Worm (Caenorhabditis elegans) whole organism, early embryonic: ENCODE measurements around the gene ehbp-1.

Experiments
- B0310.2 ChIP-seq: sonication (generic microtip); optimal IDR thresholded peaks from 2 replicates; lab custom pipeline; 2016; ENCODE audit warnings: mild to moderate bottlenecking, missing genetic modification characterization, missing compliant biosample characterization
- ceh-13 ChIP-seq: fragments of 200-800 bp; sonication (Bioruptor generic); optimal IDR thresholded peaks from 2 replicates; lab custom pipeline; 2018; ENCODE audit warnings: mild to moderate bottlenecking, missing genetic modification characterization, missing compliant biosample characterization

DNA sequence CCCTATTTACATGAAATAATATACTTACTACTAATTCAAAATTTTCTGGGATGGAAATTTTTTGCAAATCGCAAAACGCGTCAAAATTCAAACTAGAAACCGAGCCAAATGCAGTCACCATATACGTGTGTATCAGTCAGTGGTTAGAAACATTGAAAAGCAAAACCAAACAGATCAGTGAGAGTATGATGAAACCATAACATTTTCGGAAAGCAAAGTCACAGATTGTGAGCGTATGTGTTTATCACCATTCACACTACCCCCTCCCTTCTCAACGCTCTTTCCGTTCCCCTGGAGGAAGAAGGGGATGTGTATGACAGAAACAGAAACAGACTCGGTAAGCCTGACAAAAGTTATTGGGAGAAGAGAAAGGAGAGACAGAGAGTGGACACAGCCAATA is 21.2 kb downstream of the ehbp-1 start:
- TF ChIP-seq B0310.2 = no peak
- TF ChIP-seq ceh-13 (GFP tag; lab: Kevin White, UChicago) = no peak
